Worm (Caenorhabditis elegans): ENCODE data around the gene F10A3.17.

Gene F10A3.17

DNA sequence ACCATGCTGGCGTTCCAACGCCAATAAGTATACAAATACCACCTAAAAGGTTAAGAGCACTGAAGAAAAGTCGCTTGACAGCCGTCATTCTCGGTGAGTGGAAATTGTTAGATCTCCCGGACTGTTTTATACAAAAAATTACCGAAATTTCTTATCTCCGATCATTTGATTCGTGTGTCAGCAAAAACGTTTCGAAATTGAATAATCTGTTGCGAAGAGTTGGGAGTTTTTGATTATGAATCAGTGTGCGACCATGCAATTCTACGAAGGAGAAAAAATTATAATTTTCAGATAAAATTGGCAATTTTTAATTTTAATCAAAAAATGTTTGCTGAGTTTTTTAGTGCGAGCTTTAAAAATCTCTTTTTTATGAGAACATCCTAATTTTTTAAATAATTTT is 20.0 kb downstream of the F10A3.17 start, which contains the start of gene clc-11:
TSS of gene clc-11 (minus strand) at position 101 of the 400 bp plus-strand sequence.
- TF ChIP-seq ztf-23 (GFP tag; IDR thresholded peaks at IDR 0.05) (no peak), T22C8.4 (GFP tag; IDR thresholded peaks at IDR 0.05) (no peak), tab-1 (GFP tag; IDR thresholded peaks at IDR 0.05) (no peak), ztf-29 (GFP tag; IDR thresholded peaks at IDR 0.05) (no peak), flt-1 (GFP tag; IDR thresholded peaks at IDR 0.05) (no peak), med-1 (GFP tag; optimal IDR thresholded peaks at IDR 0.05; ENCODE audit: insufficient read depth) (no peak), cog-1 (tag; optimal IDR thresholded peaks at IDR 0.05) (no peak), klf-2 (GFP tag; conservative IDR thresholded peaks at IDR 0.05) (no peak), ref-1 (GFP tag; conservative IDR thresholded peaks at IDR 0.05) (no peak)

- TF ChIP-seq tab-1 (GFP tag; IDR thresholded peaks at IDR 0.05), result no peak
These were observed 22.5 kb downstream of the F10A3.17 start, which contains the start of gene F44G3.7 for ce11 chrV:16137043-16137442. TSS of gene F44G3.7 (minus strand) at chrV:16137143.

- TF ChIP-seq T22C8.4 (GFP tag; IDR thresholded peaks at IDR 0.05) (no peak), cog-1 (tag; optimal IDR thresholded peaks at IDR 0.05) (no peak), ztf-29 (GFP tag; IDR thresholded peaks at IDR 0.05) (no peak), ref-1 (GFP tag; conservative IDR thresholded peaks at IDR 0.05) (no peak), klf-2 (GFP tag; conservative IDR thresholded peaks at IDR 0.05) (no peak), tab-1 (GFP tag; IDR thresholded peaks at IDR 0.05) (no peak), med-1 (GFP tag; optimal IDR thresholded peaks at IDR 0.05; ENCODE audit: insufficient read depth) (no peak), ztf-23 (GFP tag; IDR thresholded peaks at IDR 0.05) (no peak), flt-1 (GFP tag; IDR thresholded peaks at IDR 0.05) (no peak)
These were observed 26.8 kb downstream of the F10A3.17 start, which contains the start of gene fbxa-144 for ce11 chrV:16132705-16133104. TSS of gene fbxa-144 (minus strand) at chrV:16132805.

ce11 chrV:16132215-16132614 is 27.3 kb downstream of the F10A3.17 start:
- TF ChIP-seq ztf-23 (GFP tag; IDR thresholded peaks at IDR 0.05) (no peak), klf-2 (GFP tag; conservative IDR thresholded peaks at IDR 0.05) (no peak), cog-1 (tag; optimal IDR thresholded peaks at IDR 0.05) (no peak), ztf-29 (GFP tag; IDR thresholded peaks at IDR 0.05) (no peak), ref-1 (GFP tag; conservative IDR thresholded peaks at IDR 0.05) (no peak), flt-1 (GFP tag; IDR thresholded peaks at IDR 0.05) (no peak), med-1 (GFP tag; optimal IDR thresholded peaks at IDR 0.05; ENCODE audit: insufficient read depth) (no peak), T22C8.4 (GFP tag; IDR thresholded peaks at IDR 0.05) (no peak), tab-1 (GFP tag; IDR thresholded peaks at IDR 0.05) (no peak)

- TF ChIP-seq flt-1 (GFP tag; IDR thresholded peaks at IDR 0.05) (no peak), cog-1 (tag; optimal IDR thresholded peaks at IDR 0.05) (no peak), ztf-23 (GFP tag; IDR thresholded peaks at IDR 0.05) (no peak), T22C8.4 (GFP tag; IDR thresholded peaks at IDR 0.05) (no peak), ref-1 (GFP tag; conservative IDR thresholded peaks at IDR 0.05) (no peak), tab-1 (GFP tag; IDR thresholded peaks at IDR 0.05) (no peak), med-1 (GFP tag; optimal IDR thresholded peaks at IDR 0.05; ENCODE audit: insufficient read depth) (no peak), ztf-29 (GFP tag; IDR thresholded peaks at IDR 0.05) (no peak)
These were observed 28.2 kb downstream of the F10A3.17 start, which contains the start of gene fbxa-142 for ce11 chrV:16131249-16131648. TSS of gene fbxa-142 (minus strand) at chrV:16131349.

DNA sequence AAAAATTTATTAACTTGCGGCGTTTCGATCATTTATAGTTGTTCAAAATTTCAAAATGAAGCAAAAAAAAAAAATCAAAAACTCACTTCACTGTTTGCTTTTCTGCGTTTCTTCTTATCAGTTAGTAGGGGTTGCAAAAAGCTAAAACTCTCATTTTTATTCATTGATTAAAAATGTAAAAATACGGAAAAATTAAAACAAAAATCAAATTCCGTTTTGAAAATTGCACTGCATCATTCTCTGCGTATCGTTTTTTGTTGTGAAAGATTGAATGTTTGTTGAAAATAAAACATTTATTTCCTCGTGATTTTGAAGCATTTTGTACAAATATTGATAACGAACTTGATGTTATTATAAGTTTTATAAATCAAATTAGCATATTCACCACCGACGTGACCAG is 30.4 kb downstream of the F10A3.17 start:
- TF ChIP-seq ref-1 (GFP tag; conservative IDR thresholded peaks at IDR 0.05), result no peak
- no peak for TF ChIP-seq tab-1 (GFP tag; IDR thresholded peaks at IDR 0.05)
- TF ChIP-seq med-1 (GFP tag; optimal IDR thresholded peaks at IDR 0.05; ENCODE audit: insufficient read depth), result no peak
- no peak for TF ChIP-seq cog-1 (tag; optimal IDR thresholded peaks at IDR 0.05)
- TF ChIP-seq ztf-23 (GFP tag; IDR thresholded peaks at IDR 0.05), result no peak
- no peak for TF ChIP-seq T22C8.4 (GFP tag; IDR thresholded peaks at IDR 0.05)
- TF ChIP-seq flt-1 (GFP tag; IDR thresholded peaks at IDR 0.05), result no peak
- TF ChIP-seq klf-2 (GFP tag; conservative IDR thresholded peaks at IDR 0.05), result no peak
- no peak for TF ChIP-seq ztf-29 (GFP tag; IDR thresholded peaks at IDR 0.05)

DNA sequence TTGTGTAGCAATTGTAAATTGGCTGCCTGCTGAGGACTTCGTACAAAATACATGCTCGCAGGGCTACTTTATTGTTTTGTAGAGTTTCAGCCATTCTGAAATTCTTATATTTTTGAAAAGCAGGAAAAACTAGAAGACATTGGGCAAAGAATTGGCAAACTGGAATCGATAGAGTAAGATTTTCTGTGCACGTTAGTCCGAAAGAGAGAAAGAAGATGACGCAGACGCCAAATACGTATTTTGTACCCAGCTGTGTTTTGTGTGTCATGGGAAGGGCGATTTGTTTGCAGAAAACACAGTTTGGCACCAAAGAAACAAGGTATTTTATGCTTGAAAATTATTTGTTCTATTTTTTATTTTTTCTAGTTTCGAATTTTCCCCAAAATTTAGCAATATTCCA is 32.1 kb downstream of the F10A3.17 start, which contains the start of gene fbxa-143:
TSS of gene fbxa-143 (minus strand) at position 101 of the 400 bp plus-strand sequence.
- TF ChIP-seq ztf-23 (GFP tag; IDR thresholded peaks at IDR 0.05), result no peak
- no peak for TF ChIP-seq med-1 (GFP tag; optimal IDR thresholded peaks at IDR 0.05; ENCODE audit: insufficient read depth)
- no peak for TF ChIP-seq flt-1 (GFP tag; IDR thresholded peaks at IDR 0.05)

DNA sequence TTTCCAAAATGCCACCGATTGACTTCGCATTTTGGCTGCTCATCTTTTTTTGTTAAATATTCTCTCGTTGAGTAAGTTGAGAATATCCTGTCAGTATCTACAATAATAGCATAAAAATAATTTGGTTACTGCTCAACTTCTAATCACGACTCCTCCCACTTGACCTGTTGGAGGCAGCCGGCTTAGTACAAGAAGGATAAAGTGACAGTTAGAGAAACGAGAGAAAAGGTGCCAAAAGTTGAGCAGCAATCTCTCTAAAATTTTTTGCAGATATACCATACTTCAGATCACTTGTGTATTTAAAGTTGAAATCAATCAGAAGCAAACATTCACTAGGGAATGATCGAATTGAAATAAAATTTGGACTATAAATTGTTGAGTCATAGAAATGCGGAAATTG is 34.8 kb downstream of the F10A3.17 start, which contains the start of gene nhr-111:
TSS of gene nhr-111 (minus strand) at position 101 of the 400 bp plus-strand sequence.
- TF ChIP-seq flt-1 (GFP tag; IDR thresholded peaks at IDR 0.05), result no peak

DNA sequence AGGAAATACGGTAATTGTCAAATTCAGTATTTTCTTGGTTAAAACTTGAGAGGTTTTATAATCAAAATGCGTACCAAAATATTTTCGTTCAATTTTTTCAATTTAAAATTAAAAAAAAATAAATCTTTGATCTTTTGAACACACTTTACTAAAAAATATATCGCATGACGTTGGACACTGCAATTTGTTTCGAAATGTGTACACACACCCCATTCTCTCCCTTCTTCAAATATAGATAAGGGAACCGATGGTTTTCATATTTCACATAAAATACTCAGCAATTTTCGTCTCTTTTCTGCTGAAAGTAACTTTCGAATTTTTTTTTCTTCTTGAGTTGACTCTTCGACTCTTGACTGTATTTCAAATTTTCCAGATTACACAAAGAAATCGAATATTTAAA is 38.0 kb downstream of the F10A3.17 start:
- TF ChIP-seq cog-1 (tag; optimal IDR thresholded peaks at IDR 0.05), result no peak
- TF ChIP-seq klf-2 (GFP tag; conservative IDR thresholded peaks at IDR 0.05), result no peak
- no peak for TF ChIP-seq flt-1 (GFP tag; IDR thresholded peaks at IDR 0.05)
- TF ChIP-seq ztf-29 (GFP tag; IDR thresholded peaks at IDR 0.05), result no peak
- no peak for TF ChIP-seq ztf-23 (GFP tag; IDR thresholded peaks at IDR 0.05)
- no peak for TF ChIP-seq ref-1 (GFP tag; conservative IDR thresholded peaks at IDR 0.05)
- TF ChIP-seq tab-1 (GFP tag; IDR thresholded peaks at IDR 0.05), result no peak
- no peak for TF ChIP-seq T22C8.4 (GFP tag; IDR thresholded peaks at IDR 0.05)
- no peak for TF ChIP-seq med-1 (GFP tag; optimal IDR thresholded peaks at IDR 0.05; ENCODE audit: insufficient read depth)

- TF ChIP-seq med-1 (GFP tag; optimal IDR thresholded peaks at IDR 0.05; ENCODE audit: insufficient read depth), result no peak
- TF ChIP-seq ztf-29 (GFP tag; IDR thresholded peaks at IDR 0.05), result no peak
- no peak for TF ChIP-seq tab-1 (GFP tag; IDR thresholded peaks at IDR 0.05)
- TF ChIP-seq flt-1 (GFP tag; IDR thresholded peaks at IDR 0.05), result no peak
- TF ChIP-seq ztf-23 (GFP tag; IDR thresholded peaks at IDR 0.05), result no peak
- TF ChIP-seq ref-1 (GFP tag; conservative IDR thresholded peaks at IDR 0.05), result no peak
- TF ChIP-seq cog-1 (tag; optimal IDR thresholded peaks at IDR 0.05), result no peak
- TF ChIP-seq klf-2 (GFP tag; conservative IDR thresholded peaks at IDR 0.05), result no peak
- no peak for TF ChIP-seq T22C8.4 (GFP tag; IDR thresholded peaks at IDR 0.05)
These were observed 38.6 kb downstream of the F10A3.17 start, which contains the start of gene skr-3 for ce11 chrV:16120922-16121321. TSS of gene skr-3 (plus strand) at chrV:16121084.

Measured in whole organism, midembryonic.